Worm (Caenorhabditis elegans): ENCODE measurements around the gene nsph-4.2.
"Not testable (repeated sequence)": the region's sequence is repeated elsewhere in the genome, so short reads cannot be mapped to it uniquely, and the experiment has no call there.

nsph-4.2 gene

DNA sequence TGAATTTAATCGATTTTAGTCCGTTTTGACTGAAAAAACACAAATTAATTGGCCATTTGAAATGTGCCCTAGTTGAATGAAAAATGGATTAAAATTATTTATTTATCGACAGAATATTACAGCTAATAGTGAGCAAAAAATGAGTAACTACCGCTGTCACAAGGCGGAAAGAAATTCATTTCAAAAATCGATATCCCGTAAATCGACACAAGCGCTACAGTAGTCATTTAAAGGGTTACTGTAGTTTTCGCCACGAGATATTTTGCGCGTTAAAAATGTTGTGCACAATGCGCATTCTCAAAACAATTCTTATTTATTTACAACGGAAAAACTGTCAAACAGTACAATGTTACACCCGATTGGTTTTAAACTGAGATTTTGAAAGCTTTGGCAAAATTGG is 8.0 kb upstream of the nsph-4.2 start:
- TF ChIP-seq npax-4 (tag; optimal IDR thresholded peaks at IDR 0.05) (no peak), ceh-9 (tag; optimal IDR thresholded peaks at IDR 0.05) (no peak), pha-2 (tag; optimal IDR thresholded peaks at IDR 0.05) (no peak), elt-2 (tag; optimal IDR thresholded peaks at IDR 0.05) (no peak), F13H6.1 (tag; optimal IDR thresholded peaks at IDR 0.05) (no peak), ceh-45 (GFP tag; IDR thresholded peaks at IDR 0.05) (no peak)

ce11 chrIV:5215092-5215491 is 3.5 kb upstream of the nsph-4.2 start, which contains the start of gene Y59E9AL.4:
TSS of gene Y59E9AL.4 (minus strand) at chrIV:5215192.
- TF ChIP-seq ceh-14 (tag; optimal IDR thresholded peaks at IDR 0.05) = no peak
- TF ChIP-seq ttx-3 (tag; optimal IDR thresholded peaks at IDR 0.05) = no peak

DNA sequence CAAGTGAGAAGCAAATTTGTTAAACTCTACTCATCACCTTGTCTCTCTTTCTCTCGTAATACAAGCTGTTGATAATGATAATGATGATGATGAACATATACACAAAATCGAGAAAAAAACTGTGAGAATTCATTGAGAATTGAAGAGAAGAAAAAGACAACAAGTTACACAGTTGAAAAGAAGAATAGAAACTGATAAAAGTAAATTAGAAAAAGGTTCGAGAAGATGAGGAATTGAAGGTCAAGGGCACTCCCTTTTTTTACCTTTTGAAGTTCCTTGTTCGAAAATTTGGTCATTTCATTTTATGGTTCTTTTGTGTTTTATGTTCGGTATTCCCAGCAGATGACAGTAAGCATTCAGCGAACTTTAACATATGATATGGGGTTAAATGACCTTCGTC is 2.2 kb upstream of the nsph-4.2 start:
- TF ChIP-seq ceh-24 (tag; optimal IDR thresholded peaks at IDR 0.05) (no peak), ztf-16 (tag; optimal IDR thresholded peaks at IDR 0.05) (no peak), hlh-8 (tag; optimal IDR thresholded peaks at IDR 0.05) (no peak), ref-2 (tag; optimal IDR thresholded peaks at IDR 0.05) (no peak), ceh-2 (tag; optimal IDR thresholded peaks at IDR 0.05) (no peak), ceh-48 (tag; optimal IDR thresholded peaks at IDR 0.05) (no peak), ceh-22 (tag; optimal IDR thresholded peaks at IDR 0.05) (no peak), ceh-9 (tag; optimal IDR thresholded peaks at IDR 0.05) (no peak), ceh-30 (tag; optimal IDR thresholded peaks at IDR 0.05) (no peak), fkh-6 (tag; optimal IDR thresholded peaks at IDR 0.05) (no peak)

ce11 chrIV:5221721-5222120 is 3.1 kb downstream of the nsph-4.2 start:
- TF ChIP-seq madf-2 (tag; optimal IDR thresholded peaks at IDR 0.05) (no peak), elt-4 (tag; optimal IDR thresholded peaks at IDR 0.05) (peak; percentile 15), lin-11 (tag; optimal IDR thresholded peaks at IDR 0.05) (no peak), pha-4 (tag; optimal IDR thresholded peaks at IDR 0.05) (no peak)

- no peak for TF ChIP-seq K09A11.1 (tag; optimal IDR thresholded peaks at IDR 0.05; ENCODE audit: insufficient read depth)
- no peak for TF ChIP-seq ceh-2 (tag; optimal IDR thresholded peaks at IDR 0.05)
- no peak for TF ChIP-seq mec-3 (tag; optimal IDR thresholded peaks at IDR 0.05; ENCODE audit: borderline replicate concordance)
- TF ChIP-seq hlh-13 (GFP tag; optimal IDR thresholded peaks at IDR 0.05) = no peak
- TF ChIP-seq ceh-22 (tag; optimal IDR thresholded peaks at IDR 0.05) = no peak
- no peak for TF ChIP-seq elt-4 (tag; optimal IDR thresholded peaks at IDR 0.05)
- TF ChIP-seq pqm-1 (tag; optimal IDR thresholded peaks at IDR 0.05) = no peak
- TF ChIP-seq fkh-10 (GFP tag; optimal IDR thresholded peaks at IDR 0.05) = no peak
- no peak for TF ChIP-seq pha-4 (tag; optimal IDR thresholded peaks at IDR 0.05)
- no peak for TF ChIP-seq fax-1 (tag; optimal IDR thresholded peaks at IDR 0.05)
- TF ChIP-seq C08G9.2 (tag; optimal IDR thresholded peaks at IDR 0.05) = no peak
- TF ChIP-seq ceh-45 (GFP tag; IDR thresholded peaks at IDR 0.05) = no peak
- TF ChIP-seq hlh-15 (tag; optimal IDR thresholded peaks at IDR 0.05) = no peak
- TF ChIP-seq ama-1 (optimal IDR thresholded peaks at IDR 0.05) = no peak
- no peak for TF ChIP-seq lin-11 (tag; optimal IDR thresholded peaks at IDR 0.05)
- no peak for TF ChIP-seq nfya-1 (tag; optimal IDR thresholded peaks at IDR 0.05)
- TF ChIP-seq hlh-8 (tag; optimal IDR thresholded peaks at IDR 0.05) = no peak
Observed at ce11 chrIV:5224238-5224637, 5.6 kb downstream of the nsph-4.2 start, which contains the start of gene Y59E9AL.8. TSS of gene Y59E9AL.8 (minus strand) at chrIV:5224338.

DNA sequence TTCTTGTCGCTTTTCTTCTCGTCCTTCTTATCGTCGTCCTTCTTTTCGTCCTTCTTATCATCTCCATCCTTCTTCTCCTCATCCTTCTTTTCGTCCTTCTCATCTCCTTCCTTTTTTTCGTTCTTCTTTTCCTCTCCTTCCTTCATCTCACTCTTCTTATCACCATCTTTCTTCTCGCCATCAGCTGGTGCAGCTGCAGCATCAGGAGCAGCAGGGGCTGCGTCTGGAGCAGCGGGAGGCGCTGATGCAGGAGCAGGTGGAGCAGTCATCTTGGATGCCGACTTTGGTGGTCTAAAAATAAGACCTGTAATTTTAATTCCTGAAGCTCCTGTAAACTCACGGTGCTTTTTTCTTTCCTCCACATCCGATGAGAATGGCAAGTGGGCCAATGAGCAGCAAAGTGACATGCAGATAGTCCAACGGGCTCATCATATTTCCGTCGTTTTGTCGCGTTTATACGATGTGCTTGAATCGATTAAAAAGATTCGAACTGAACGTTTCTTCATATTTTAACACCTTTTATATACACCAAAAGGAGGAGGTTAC is 6.8 kb downstream of the nsph-4.2 start, which contains the start of gene cylc-1:
TSS of gene cylc-1 (minus strand) at position 496 of the 546 bp plus-strand sequence.
- TF ChIP-seq sdc-2, ceh-34, syd-9 (tag; optimal IDR thresholded peaks at IDR 0.05): not testable (repeated sequence)

Data from whole organism, late embryonic.